Fruit fly (Drosophila melanogaster): ENCODE data around the gene TyrRII.

- TF ChIP-seq psq (GFP tag; optimal IDR thresholded peaks at IDR 0.05), result no peak
- TF ChIP-seq pan (optimal IDR thresholded peaks at IDR 0.05), result no peak
- TF ChIP-seq ey (GFP tag; optimal IDR thresholded peaks at IDR 0.05), result no peak
- TF ChIP-seq tai (GFP tag; optimal IDR thresholded peaks at IDR 0.05), result no peak
- no peak for TF ChIP-seq h (GFP tag; optimal IDR thresholded peaks at IDR 0.05)
- no peak for TF ChIP-seq sage (GFP tag; optimal IDR thresholded peaks at IDR 0.05)
- TF ChIP-seq Myc (optimal IDR thresholded peaks at IDR 0.05), result no peak
- no peak for TF ChIP-seq dmrt93B (GFP tag; optimal IDR thresholded peaks at IDR 0.05)
Observed at dm6 chr3R:17774538-17774937, 38.1 kb downstream of the TyrRII start.

All from whole organism, wandering third instar larva.